Fruit fly (Drosophila melanogaster): Measurements from ENCODE around the gene CG5376.

CG5376 gene

dm6 chr3R:22536504-22537423, 48.0 kb upstream of the CG5376 start (continued):
- TF ChIP-seq eg (GFP tag; IDR thresholded peaks at IDR 0.05): no peak
- peak; percentile 57 for TF ChIP-seq Sox15 (GFP tag; optimal IDR thresholded peaks at IDR 0.05)
- TF ChIP-seq Hr39 (GFP tag; optimal IDR thresholded peaks at IDR 0.05): peak; percentile 34
- no peak for TF ChIP-seq CG6854 (GFP tag; optimal IDR thresholded peaks at IDR 0.05)
- TF ChIP-seq CG4318 (GFP tag; optimal IDR thresholded peaks at IDR 0.05): no peak
- TF ChIP-seq CG3032 (tag; optimal IDR thresholded peaks at IDR 0.05): peak; percentile 82
- peak; percentile 28 for TF ChIP-seq Sox102F (GFP tag; optimal IDR thresholded peaks at IDR 0.05)
- peak; percentile 73 for TF ChIP-seq CG6792 (GFP tag; optimal IDR thresholded peaks at IDR 0.05)
- peak; percentile 73 for TF ChIP-seq fd59A (GFP tag; optimal IDR thresholded peaks at IDR 0.05)
- peak; percentile 82 for TF ChIP-seq Eip75B (GFP tag; optimal IDR thresholded peaks at IDR 0.05)
- no peak for TF ChIP-seq Lpt (GFP tag; optimal IDR thresholded peaks at IDR 0.05)
- peak; percentile 61 for TF ChIP-seq Sox14 (GFP tag; optimal IDR thresholded peaks at IDR 0.05)
- peak; percentile 79 for TF ChIP-seq CG3919 (GFP tag; optimal IDR thresholded peaks at IDR 0.05)
- peak; percentile 77 for TF ChIP-seq CG10631 (GFP tag; optimal IDR thresholded peaks at IDR 0.05)
- TF ChIP-seq fd85E (GFP tag; optimal IDR thresholded peaks at IDR 0.05): peak; percentile 3
- TF ChIP-seq CG34406 (GFP tag; optimal IDR thresholded peaks at IDR 0.05): peak; percentile 72
- no peak for TF ChIP-seq CG15336 (GFP tag; IDR thresholded peaks at IDR 0.05)

dm6 chr3R:22535945-22536344, 47.2 kb upstream of the CG5376 start:
- TF ChIP-seq fkh (GFP tag; optimal IDR thresholded peaks at IDR 0.05): peak; percentile 64
- TF ChIP-seq CG6792 (GFP tag; optimal IDR thresholded peaks at IDR 0.05): no peak
- no peak for TF ChIP-seq acj6 (GFP tag; optimal IDR thresholded peaks at IDR 0.05)

dm6 chr3R:22533973-22534931, 45.5 kb upstream of the CG5376 start:
- peak; percentile 5 for TF ChIP-seq Sox102F (GFP tag; optimal IDR thresholded peaks at IDR 0.05)
- TF ChIP-seq dsx (GFP tag; optimal IDR thresholded peaks at IDR 0.05; ENCODE audit: poor library complexity, severe bottlenecking): peak; percentile 73
- TF ChIP-seq svp (GFP tag): no peak
- TF ChIP-seq Eip78C (GFP tag): peak; percentile 53

- TF ChIP-seq Sox14 (GFP tag; optimal IDR thresholded peaks at IDR 0.05): peak; percentile 59
- TF ChIP-seq svp (GFP tag): peak; percentile 45
- TF ChIP-seq pdm3 (GFP tag; optimal IDR thresholded peaks at IDR 0.05): no peak
- TF ChIP-seq Eip78C (GFP tag): peak; percentile 47
- TF ChIP-seq spab (GFP tag; optimal IDR thresholded peaks at IDR 0.05): no peak
Observed at dm6 chr3R:22531801-22532200, 43.0 kb upstream of the CG5376 start, which contains the start of gene CG33093. CG33093 (minus strand) TSS chr3R:22531922.

- peak; percentile 8 for TF ChIP-seq pdm3 (GFP tag; optimal IDR thresholded peaks at IDR 0.05)
- no peak for TF ChIP-seq Smox (GFP tag; optimal IDR thresholded peaks at IDR 0.05)
- no peak for TF ChIP-seq dac (GFP tag; optimal IDR thresholded peaks at IDR 0.05)
- no peak for TF ChIP-seq Hr39 (GFP tag; optimal IDR thresholded peaks at IDR 0.05)
- no peak for TF ChIP-seq CG3032 (tag; optimal IDR thresholded peaks at IDR 0.05)
- TF ChIP-seq Ets21C (GFP tag; optimal IDR thresholded peaks at IDR 0.05): no peak
- TF ChIP-seq Eip75B (GFP tag; optimal IDR thresholded peaks at IDR 0.05): no peak
- TF ChIP-seq CG11762 (GFP tag; optimal IDR thresholded peaks at IDR 0.05; ENCODE audit: insufficient read depth): no peak
- no peak for TF ChIP-seq Lpt (GFP tag; optimal IDR thresholded peaks at IDR 0.05)
- no peak for TF ChIP-seq Blimp-1 (GFP tag; optimal IDR thresholded peaks at IDR 0.05)
- TF ChIP-seq CG15336 (GFP tag; IDR thresholded peaks at IDR 0.05): 0 out of 2 replicates have a peak, but pooled peaks have one; percentile 8
- no peak for TF ChIP-seq cyc (GFP tag; optimal IDR thresholded peaks at IDR 0.05)
- peak; percentile 14 for TF ChIP-seq Met (GFP tag; optimal IDR thresholded peaks at IDR 0.05)
- TF ChIP-seq Eip93F (GFP tag; optimal IDR thresholded peaks at IDR 0.05): no peak
- TF ChIP-seq CG4318 (GFP tag; optimal IDR thresholded peaks at IDR 0.05): no peak
- no peak for TF ChIP-seq CG8632 (GFP tag; optimal IDR thresholded peaks at IDR 0.05)
- TF ChIP-seq esn (GFP tag; optimal IDR thresholded peaks at IDR 0.05): peak; percentile 12
- no peak for TF ChIP-seq CG8119 (GFP tag; IDR thresholded peaks at IDR 0.05)
- TF ChIP-seq CG9139 (GFP tag; optimal IDR thresholded peaks at IDR 0.05): no peak
- TF ChIP-seq CG8319 (GFP tag; optimal IDR thresholded peaks at IDR 0.05): no peak
- TF ChIP-seq Sox14 (GFP tag; optimal IDR thresholded peaks at IDR 0.05): peak; percentile 10
- TF ChIP-seq CG3919 (GFP tag; optimal IDR thresholded peaks at IDR 0.05): peak; percentile 32
- TF ChIP-seq svp (GFP tag): no peak
- TF ChIP-seq CG6854 (GFP tag; optimal IDR thresholded peaks at IDR 0.05): peak; percentile 4
- TF ChIP-seq acj6 (GFP tag; optimal IDR thresholded peaks at IDR 0.05): peak; percentile 0
- TF ChIP-seq CG6276 (GFP tag; optimal IDR thresholded peaks at IDR 0.05): no peak
Observed at dm6 chr3R:22530305-22530704, 41.5 kb upstream of the CG5376 start, which contains the start of gene CG33099. CG33099 (minus strand) TSS chr3R:22530572.
